Fruit fly (Drosophila melanogaster) whole organism, embryonic: Measurements from ENCODE around the gene CG2681.

Experiments used
- CG10267 ChIP-seq: fragments of 200-800 bp; sonication (Bioruptor generic); optimal IDR thresholded peaks from 2 replicates; lab custom pipeline; 2018; ENCODE audit warnings: missing biosample characterization, mild to moderate bottlenecking, missing genetic modification characterization, moderate library complexity
- CG10366 ChIP-seq: fragments of 200-800 bp; sonication (Bioruptor generic); IDR thresholded peaks from 2 replicates; pipeline ENCODE4 v1.3.6; 2022; ENCODE audit warnings: missing biosample characterization, missing genetic modification characterization
- CG10565 ChIP-seq: fragments of 200-800 bp; sonication (Bioruptor generic); optimal IDR thresholded peaks from 3 replicates; lab custom pipeline; 2016; ENCODE audit warnings: missing biosample characterization, mild to moderate bottlenecking, missing genetic modification characterization
- CG11696 ChIP-seq: fragments of 200-800 bp; sonication (Bioruptor generic); IDR thresholded peaks from 2 replicates; pipeline ENCODE4 v1.3.6; 2022; ENCODE audit warnings: missing biosample characterization, missing genetic modification characterization
- CG12155 ChIP-seq: fragments of 200-800 bp; sonication (Bioruptor generic); optimal IDR thresholded peaks from 3 replicates; lab custom pipeline; 2016; ENCODE audit warnings: missing biosample characterization, missing genetic modification characterization
- CG1603 ChIP-seq: fragments of 200-800 bp; sonication (Bioruptor generic); optimal IDR thresholded peaks from 2 replicates; lab custom pipeline; 2019; ENCODE audit warnings: missing biosample characterization, mild to moderate bottlenecking, missing genetic modification characterization, moderate library complexity
- CG16779 ChIP-seq: fragments of 200-800 bp; sonication (Bioruptor generic); IDR thresholded peaks from 2 replicates; pipeline ENCODE4 v1.3.6; 2022; ENCODE audit warnings: missing biosample characterization, missing genetic modification characterization
- CG18599 ChIP-seq: fragments of 200-800 bp; sonication (Bioruptor generic); optimal IDR thresholded peaks from 3 replicates; lab custom pipeline; 2017; ENCODE audit warnings: missing biosample characterization, missing genetic modification characterization, mild to moderate bottlenecking, moderate library complexity, missing genetic modification reagents
- CG2875 ChIP-seq: fragments of 200-800 bp; sonication (Bioruptor generic); optimal IDR thresholded peaks from 2 replicates; lab custom pipeline; 2017; ENCODE audit warnings: missing biosample characterization, mild to moderate bottlenecking, missing genetic modification characterization, missing genetic modification reagents
- CG3065 ChIP-seq: fragments of 200-800 bp; sonication (Bioruptor generic); optimal IDR thresholded peaks from 2 replicates; lab custom pipeline; 2016; ENCODE audit warnings: missing biosample characterization, missing genetic modification characterization
- CG3407 ChIP-seq: fragments of 200-800 bp; sonication (Bioruptor generic); optimal IDR thresholded peaks from 2 replicates; lab custom pipeline; 2018; ENCODE audit warnings: missing biosample characterization, mild to moderate bottlenecking, missing genetic modification characterization
- CG34376 ChIP-seq: fragments of 200-800 bp; sonication (Bioruptor generic); optimal IDR thresholded peaks from 2 replicates; lab custom pipeline; 2018; ENCODE audit warnings: missing biosample characterization, mild to moderate bottlenecking, missing genetic modification characterization
- CG43689 ChIP-seq: fragments of 200-800 bp; sonication (Bioruptor generic); IDR thresholded peaks from 2 replicates; pipeline ENCODE4 v1.3.6; 2022; ENCODE audit warnings: missing biosample characterization, missing genetic modification characterization
- CG4617 ChIP-seq: fragments of 200-800 bp; sonication (Bioruptor generic); optimal IDR thresholded peaks from 3 replicates; lab custom pipeline; 2016; ENCODE audit warnings: missing biosample characterization, missing genetic modification characterization, borderline replicate concordance
- CG6683 ChIP-seq: fragments of 200-800 bp; sonication (Bioruptor generic); optimal IDR thresholded peaks from 2 replicates; lab custom pipeline; 2017; ENCODE audit warnings: missing biosample characterization, mild to moderate bottlenecking, missing genetic modification characterization, missing genetic modification reagents
- CG7372 ChIP-seq: fragments of 200-800 bp; sonication (Bioruptor generic); IDR thresholded peaks from 2 replicates; pipeline ENCODE4 v1.3.6; 2022; ENCODE audit warnings: missing biosample characterization, missing genetic modification characterization
- CG8924 ChIP-seq: fragments of 200-800 bp; optimal IDR thresholded peaks from 3 replicates; lab custom pipeline; 2019; ENCODE audit warnings: missing biosample characterization, mild to moderate bottlenecking, missing genetic modification characterization, moderate library complexity
- CrebB ChIP-seq: fragments of 200-800 bp; sonication (Bioruptor generic); optimal IDR thresholded peaks from 3 replicates; lab custom pipeline; 2018; ENCODE audit warnings: missing biosample characterization, mild to moderate bottlenecking, missing genetic modification characterization
- Deaf1 ChIP-seq: fragments of 200-800 bp; optimal IDR thresholded peaks from 3 replicates; lab custom pipeline; 2019; ENCODE audit warnings: missing biosample characterization, mild to moderate bottlenecking, missing genetic modification characterization, moderate library complexity
- Dref ChIP-seq: fragments of 200-800 bp; sonication (Bioruptor generic); IDR thresholded peaks from 2 replicates; pipeline ENCODE4 v1.3.6; 2022; ENCODE audit warnings: missing biosample characterization, missing genetic modification characterization
- ERR ChIP-seq: fragments of 200-800 bp; sonication (Bioruptor generic); optimal IDR thresholded peaks from 2 replicates; lab custom pipeline; 2016; ENCODE audit warnings: missing biosample characterization, missing genetic modification characterization
- Gug ChIP-seq: fragments of 200-800 bp; sonication (Bioruptor generic); IDR thresholded peaks from 4 replicates; pipeline ENCODE4 v1.3.6; 2022; ENCODE audit warnings: missing biosample characterization, missing genetic modification characterization
- HLH4C ChIP-seq: fragments of 200-800 bp; sonication (Bioruptor generic); IDR thresholded peaks from 3 replicates; pipeline ENCODE4 v1.3.6; 2022; ENCODE audit warnings: missing biosample characterization, missing genetic modification characterization; ENCODE audit not compliant: partially characterized antibody
- HmgD ChIP-seq: fragments of 200-800 bp; sonication (Bioruptor generic); optimal IDR thresholded peaks from 3 replicates; lab custom pipeline; 2016; ENCODE audit warnings: missing biosample characterization, missing genetic modification characterization
- Med ChIP-seq: fragments of 200-800 bp; sonication (Bioruptor generic); peaks from one replicate; lab custom pipeline; 2016; ENCODE audit warnings: missing biosample characterization, missing genetic modification characterization, mild to moderate bottlenecking, inconsistent platforms, moderate library complexity
- aop ChIP-seq: fragments of 200-800 bp; sonication (Bioruptor generic); IDR thresholded peaks from 2 replicates; pipeline ENCODE4 v1.3.6; 2022; ENCODE audit warnings: missing biosample characterization, missing genetic modification characterization
- az2 ChIP-seq: fragments of 200-800 bp; sonication (Bioruptor generic); optimal IDR thresholded peaks from 3 replicates; lab custom pipeline; 2016; ENCODE audit warnings: missing biosample characterization, missing genetic modification characterization
- bab2 ChIP-seq: fragments of 200-800 bp; sonication (Bioruptor generic); optimal IDR thresholded peaks from 2 replicates; lab custom pipeline; 2016; ENCODE audit warnings: missing biosample characterization, missing genetic modification characterization
- bbx ChIP-seq: fragments of 200-800 bp; sonication (Bioruptor generic); IDR thresholded peaks from 2 replicates; pipeline ENCODE4 v1.3.6; 2022; ENCODE audit warnings: missing biosample characterization, missing genetic modification characterization; ENCODE audit not compliant: partially characterized antibody
- bowl ChIP-seq: fragments of 200-800 bp; sonication (Bioruptor generic); IDR thresholded peaks from 2 replicates; pipeline ENCODE4 v1.3.6; 2022; ENCODE audit warnings: missing biosample characterization, missing genetic modification characterization
- cato ChIP-seq: fragments of 200-800 bp; sonication (Bioruptor generic); optimal IDR thresholded peaks from 2 replicates; lab custom pipeline; 2016; ENCODE audit warnings: missing biosample characterization, missing genetic modification characterization, borderline replicate concordance
- ci ChIP-seq: fragments of 200-800 bp; sonication (Bioruptor generic); IDR thresholded peaks from 3 replicates; pipeline ENCODE4 v1.3.6; 2022; ENCODE audit warnings: missing biosample characterization, missing genetic modification characterization
- crc ChIP-seq: fragments of 200-800 bp; sonication (Bioruptor generic); optimal IDR thresholded peaks from 2 replicates; lab custom pipeline; 2016; ENCODE audit warnings: missing biosample characterization, missing genetic modification characterization
- dati ChIP-seq: fragments of 200-800 bp; sonication (Bioruptor generic); IDR thresholded peaks from 2 replicates; pipeline ENCODE4 v1.3.6; 2022; ENCODE audit warnings: missing biosample characterization, missing genetic modification characterization
- dimm ChIP-seq: fragments of 200-800 bp; sonication (Bioruptor generic); IDR thresholded peaks from 2 replicates; pipeline ENCODE4 v1.3.6; 2022; ENCODE audit warnings: missing biosample characterization, missing genetic modification characterization
- disco-r ChIP-seq: fragments of 200-800 bp; sonication (Bioruptor generic); optimal IDR thresholded peaks from 2 replicates; lab custom pipeline; 2016; ENCODE audit warnings: missing biosample characterization, missing genetic modification characterization
- eve ChIP-seq, 2 experiments: fragments of >200 bp; optimal IDR thresholded peaks; 2 replicates each; lab custom pipeline; 2017; ENCODE audit warnings: missing biosample characterization in 2 of 2, missing genetic modification characterization in 2 of 2
- fru ChIP-seq: fragments of >200 bp; optimal IDR thresholded peaks from 2 replicates; lab custom pipeline; 2017
- ftz-f1 ChIP-seq: fragments of 200-800 bp; sonication (Bioruptor generic); optimal IDR thresholded peaks from 2 replicates; lab custom pipeline; 2016; ENCODE audit warnings: missing biosample characterization, missing genetic modification characterization
- hb ChIP-seq: fragments of 200-800 bp; sonication (Bioruptor generic); IDR thresholded peaks from 3 replicates; pipeline ENCODE4 v1.3.6; 2022; ENCODE audit warnings: missing biosample characterization, missing genetic modification characterization; ENCODE audit not compliant: partially characterized antibody
- hkb ChIP-seq, 2 experiments: fragments of 200-800 bp in 1 of 2; fragments of >200 bp in 1 of 2; sonication (Bioruptor generic) in 1 of 2; IDR thresholded peaks in 1 of 2; optimal IDR thresholded peaks in 1 of 2; 2 replicates each; pipeline versions ENCODE4 v1.3.6 to Lab custom; 2017 to 2022; ENCODE audit warnings: missing biosample characterization in 1 of 2, missing genetic modification characterization in 1 of 2
- ken ChIP-seq: fragments of 200-800 bp; sonication (Bioruptor generic); IDR thresholded peaks from 3 replicates; pipeline ENCODE4 v1.3.6; 2022; ENCODE audit warnings: missing biosample characterization, missing genetic modification characterization
- lmd ChIP-seq: fragments of 200-800 bp; sonication (Bioruptor generic); IDR thresholded peaks from 2 replicates; pipeline ENCODE4 v1.3.6; 2022; ENCODE audit warnings: missing biosample characterization, missing genetic modification characterization
- pb ChIP-seq: fragments of 200-800 bp; sonication (Bioruptor generic); optimal IDR thresholded peaks from 3 replicates; lab custom pipeline; 2016; ENCODE audit warnings: missing biosample characterization, missing genetic modification characterization
- pho ChIP-seq: fragments of 200-800 bp; sonication (Bioruptor generic); optimal IDR thresholded peaks from 2 replicates; lab custom pipeline; 2016; ENCODE audit warnings: missing biosample characterization, missing genetic modification characterization
- run ChIP-seq: fragments of 200-800 bp; sonication (Bioruptor generic); optimal IDR thresholded peaks from 3 replicates; lab custom pipeline; 2018; ENCODE audit warnings: missing biosample characterization, mild to moderate bottlenecking, missing genetic modification characterization
- sna ChIP-seq: fragments of 200-800 bp; sonication (Bioruptor generic); IDR thresholded peaks from 2 replicates; pipeline ENCODE4 v1.3.6; 2022; ENCODE audit warnings: missing biosample characterization, missing genetic modification characterization; ENCODE audit not compliant: partially characterized antibody
- sqz ChIP-seq: fragments of 200-800 bp; sonication (Bioruptor generic); optimal IDR thresholded peaks from 3 replicates; lab custom pipeline; 2018; ENCODE audit warnings: missing biosample characterization, mild to moderate bottlenecking, missing genetic modification characterization
- tio ChIP-seq: fragments of 200-800 bp; sonication (Bioruptor generic); optimal IDR thresholded peaks from 2 replicates; lab custom pipeline; 2017; ENCODE audit warnings: missing biosample characterization, missing genetic modification characterization, inconsistent platforms
- tna ChIP-seq: fragments of 200-800 bp; sonication (Bioruptor generic); IDR thresholded peaks from 2 replicates; pipeline ENCODE4 v1.3.6; 2022; ENCODE audit warnings: missing biosample characterization, missing genetic modification characterization; ENCODE audit not compliant: partially characterized antibody
- unc-4 ChIP-seq: fragments of 200-800 bp; sonication (Bioruptor generic); IDR thresholded peaks from 2 replicates; pipeline ENCODE4 v1.3.6; 2022; ENCODE audit warnings: missing biosample characterization, missing genetic modification characterization; ENCODE audit not compliant: partially characterized antibody

Gene CG2681

dm6 chrX:2743020-2743419 is 34.5 kb downstream of the CG2681 start (continued):
- TF ChIP-seq az2 (GFP tag; lab: Kevin White, UChicago) (peak; percentile 67), CG12155 (peak; percentile 79), CG34376 (GFP tag; lab: Kevin White, UChicago) (no peak), dati (GFP tag; lab: Robert Waterston, UW) (peak; percentile 29; the same call in 1 of the 2 replicates), crc (GFP tag; lab: Kevin White, UChicago) (peak; percentile 78), bbx (no peak), ERR (GFP tag; lab: Kevin White, UChicago) (peak; percentile 83), CG10565 (no peak), CG16779 (GFP tag; lab: Robert Waterston, UW) (peak; percentile 83), sna (GFP tag; lab: Robert Waterston, UW) (no peak), tna (GFP tag; lab: Robert Waterston, UW) (no peak), CG43689 (GFP tag; lab: Robert Waterston, UW) (peak; percentile 72), disco-r (GFP tag; lab: Kevin White, UChicago) (peak; percentile 25), bowl (peak; percentile 72; the same call in 1 of the 2 replicates), CG8924 (tag; lab: Kevin White, UChicago) (peak; percentile 52), HmgD (GFP tag; lab: Kevin White, UChicago) (peak; percentile 41), tio (GFP tag; lab: Kevin White, UChicago) (peak; percentile 69), fru (lab: Kevin White, UChicago) (no peak), CG4617 (GFP tag; lab: Kevin White, UChicago) (peak; percentile 28), CG3407 (GFP tag; lab: Kevin White, UChicago) (no peak), cato (GFP tag; lab: Kevin White, UChicago) (no peak), hkb (optimal IDR thresholded peaks at IDR 0.05; lab: Kevin White, UChicago) (no peak), hkb (GFP tag; IDR thresholded peaks at IDR 0.05; lab: Robert Waterston, UW) (peak; percentile 88), Gug (GFP tag; lab: Robert Waterston, UW) (peak; percentile 84), run (tag; lab: Kevin White, UChicago) (no peak), CG18599 (GFP tag; lab: Kevin White, UChicago) (peak; percentile 92), ken (GFP tag; lab: Robert Waterston, UW) (peak; percentile 84), dimm (GFP tag; lab: Robert Waterston, UW) (peak; percentile 74), ci (GFP tag; lab: Robert Waterston, UW) (peak; percentile 86), sqz (GFP tag; lab: Kevin White, UChicago) (no peak), Med (peak; percentile 97), bab2 (GFP tag; lab: Kevin White, UChicago) (peak; percentile 78), CG7372 (GFP tag; lab: Robert Waterston, UW) (peak; percentile 85), CrebB (tag; lab: Kevin White, UChicago) (peak; percentile 50), CG1603 (tag; lab: Kevin White, UChicago) (peak; percentile 20), ftz-f1 (no peak), HLH4C (GFP tag; lab: Robert Waterston, UW) (no peak), CG10366 (GFP tag; lab: Robert Waterston, UW) (peak; percentile 89), Dref (GFP tag; lab: Robert Waterston, UW) (peak; percentile 35; the same call in 1 of the 2 replicates), CG3065 (GFP tag; lab: Kevin White, UChicago) (peak; percentile 24), Deaf1 (no peak), hb (GFP tag; lab: Robert Waterston, UW) (0 out of 3 replicates have a peak, but pooled peaks have one; percentile 24), CG2875 (GFP tag; lab: Kevin White, UChicago) (peak; percentile 48), CG11696 (GFP tag; lab: Robert Waterston, UW) (peak; percentile 76), CG6683 (peak; percentile 56), pho (GFP tag; lab: Kevin White, UChicago) (peak; percentile 87), CG10267 (tag; lab: Kevin White, UChicago) (peak; percentile 5), pb (peak; percentile 53), lmd (peak; percentile 89), eve (GFP tag; optimal IDR thresholded peaks at IDR 0.05; lab: Kevin White, UChicago) (no peak), aop (GFP tag; lab: Robert Waterston, UW) (peak; percentile 70), unc-4 (GFP tag; lab: Robert Waterston, UW) (no peak)
